Worm (Caenorhabditis elegans) whole organism, L4 larva: ENCODE data around the gene C43D7.4.

Experiments
- dmd-8 ChIP-seq: fragments of 200-800 bp; sonication (Bioruptor generic); IDR thresholded peaks from 2 replicates; pipeline ENCODE4 v1.3.6; 2022; ENCODE audit warnings: missing genetic modification characterization, missing compliant biosample characterization
- lin-15B ChIP-seq: fragments of 150-350 bp; sonication (generic microtip); optimal IDR thresholded peaks from 3 replicates; lab custom pipeline; 2014; ENCODE audit warnings: missing biosample characterization, missing genetic modification characterization
- madf-5 ChIP-seq, 2 experiments: fragments of 200-800 bp; sonication (Bioruptor generic); IDR thresholded peaks; 2 replicates each; pipeline ENCODE4 v1.3.6; 2022; ENCODE audit warnings: missing compliant biosample characterization in 2 of 2, missing genetic modification characterization in 2 of 2
- nhr-237 ChIP-seq: sonication (generic microtip); optimal IDR thresholded peaks from 2 replicates; lab custom pipeline; 2017; ENCODE audit warnings: missing biosample characterization, missing genetic modification characterization
- nhr-48 ChIP-seq: sonication (generic microtip); optimal IDR thresholded peaks from 2 replicates; lab custom pipeline; 2016; ENCODE audit warnings: mild to moderate bottlenecking, missing genetic modification characterization, missing compliant biosample characterization
- ztf-11 ChIP-seq: fragments of 150-350 bp; optimal IDR thresholded peaks from 2 replicates; lab custom pipeline; 2014; ENCODE audit warnings: missing biosample characterization, missing genetic modification characterization

ce11 chrV:19354506-19354905 is 32.2 kb upstream of the C43D7.4 start:
- TF ChIP-seq lin-15B (tag; lab: Kevin White, UChicago) (no peak), ztf-11 (no peak), nhr-48 (tag; lab: Kevin White, UChicago) (no peak), dmd-8 (GFP tag; lab: Robert Waterston, UW) (no peak), madf-5 (GFP tag; IDR thresholded peaks at IDR 0.05; lab: Robert Waterston, UW) (no peak), nhr-237 (tag; lab: Kevin White, UChicago) (no peak)
